Fruit fly (Drosophila melanogaster): ENCODE results near the gene CG32983.

DNA sequence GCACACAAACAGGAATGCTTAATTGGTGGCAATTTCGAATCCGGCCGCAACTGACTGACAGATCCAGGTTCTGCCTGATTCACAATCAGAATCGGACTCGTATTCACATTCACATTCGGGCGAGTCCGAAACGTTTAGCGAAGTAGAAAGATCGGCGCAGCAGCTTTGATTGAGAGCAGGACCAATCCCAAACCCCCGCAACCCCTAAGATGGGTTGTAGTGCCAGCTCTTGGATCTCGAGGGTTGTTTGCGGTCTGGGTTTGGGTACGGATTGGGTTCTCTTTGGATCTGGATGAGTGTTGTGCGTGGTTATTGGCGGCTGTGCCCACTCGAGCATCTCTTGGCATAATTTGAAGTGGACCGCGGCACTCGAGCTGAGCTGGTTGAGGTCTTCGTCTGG is 21.0 kb upstream of the CG32983 start:
- TF ChIP-seq CG8478 (optimal IDR thresholded peaks at IDR 0.05) = no peak
- TF ChIP-seq psq (optimal IDR thresholded peaks at IDR 0.05) = no peak
- TF ChIP-seq EcR (GFP tag; optimal IDR thresholded peaks at IDR 0.05) = no peak
- no peak for TF ChIP-seq usp (GFP tag; optimal IDR thresholded peaks at IDR 0.05)

Data from whole organism.